Worm (Caenorhabditis elegans): ENCODE data around the gene T09B9.3.

The T09B9.3 gene

ce11 chrX:9796063-9796462 lies 34.9 kb upstream of the T09B9.3 start:
- TF ChIP-seq zip-11 (GFP tag; IDR thresholded peaks at IDR 0.05) = no peak
- peak in 1 of 2 experiments; percentile 93 for TF ChIP-seq unc-62 (GFP tag; optimal IDR thresholded peaks at IDR 0.05 in 1 of 2)
- no peak for TF ChIP-seq unc-62 (tag; optimal IDR thresholded peaks at IDR 0.05)

- TF ChIP-seq ztf-11 (tag; optimal IDR thresholded peaks at IDR 0.05) (no peak), nhr-102 (tag; optimal IDR thresholded peaks at IDR 0.05) (no peak), nhr-28 (tag; optimal IDR thresholded peaks at IDR 0.05) (no peak), pqm-1 (tag; optimal IDR thresholded peaks at IDR 0.05) (peak; percentile 60), unc-62 (GFP tag; optimal IDR thresholded peaks at IDR 0.05 in 1 of 2) (no peak), unc-62 (tag; optimal IDR thresholded peaks at IDR 0.05) (no peak), ces-1 (GFP tag; optimal IDR thresholded peaks at IDR 0.05) (no peak), lin-38 (GFP tag; IDR thresholded peaks at IDR 0.05) (no peak), ceh-82 (tag; optimal IDR thresholded peaks at IDR 0.05) (no peak)
These were observed 34.4 kb upstream of the T09B9.3 start for ce11 chrX:9795579-9795978.

- no peak for TF ChIP-seq ctbp-1 (GFP tag; IDR thresholded peaks at IDR 0.05)
- no peak for TF ChIP-seq snpc-4 (tag; optimal IDR thresholded peaks at IDR 0.05)
- no peak for TF ChIP-seq nhr-10 (tag; optimal IDR thresholded peaks at IDR 0.05)
- no peak for TF ChIP-seq Y105C5A.15 (GFP tag; IDR thresholded peaks at IDR 0.05)
- no peak for TF ChIP-seq gei-8 (GFP tag; optimal IDR thresholded peaks at IDR 0.05)
- TF ChIP-seq dmd-6 (GFP tag; IDR thresholded peaks at IDR 0.05) = no peak
- TF ChIP-seq nhr-25 (tag; optimal IDR thresholded peaks at IDR 0.05; ENCODE audit: borderline replicate concordance, insufficient read depth) = no peak
- TF ChIP-seq zfp-3 (GFP tag; conservative IDR thresholded peaks at IDR 0.05) = no peak
- no peak for TF ChIP-seq mep-1 (tag; optimal IDR thresholded peaks at IDR 0.05)
- no peak for TF ChIP-seq pqm-1 (tag; optimal IDR thresholded peaks at IDR 0.05)
- no peak for TF ChIP-seq Y48G9A.11 (GFP tag; IDR thresholded peaks at IDR 0.05)
These were observed 33.0 kb upstream of the T09B9.3 start, which contains the start of gene F36G3.2 for ce11 chrX:9794173-9794572. TSS of gene F36G3.2 (minus strand) at chrX:9794273.

- TF ChIP-seq tag-97 (GFP tag; IDR thresholded peaks at IDR 0.05) = no peak
- no peak for TF ChIP-seq ztf-11 (tag; optimal IDR thresholded peaks at IDR 0.05)
- no peak for TF ChIP-seq attf-4 (tag; optimal IDR thresholded peaks at IDR 0.05)
- no peak for TF ChIP-seq ama-1 (optimal IDR thresholded peaks at IDR 0.05)
- no peak for TF ChIP-seq zfp-2 (tag; optimal IDR thresholded peaks at IDR 0.05)
These were observed 27.9 kb upstream of the T09B9.3 start, which contains the start of gene F36G3.1 for ce11 chrX:9789110-9789509. TSS of gene F36G3.1 (minus strand) at chrX:9789210.

- TF ChIP-seq ama-1 (optimal IDR thresholded peaks at IDR 0.05) (no peak), T20F7.1 (GFP tag; optimal IDR thresholded peaks at IDR 0.05) (no peak), php-3 (GFP tag; IDR thresholded peaks at IDR 0.05) (no peak), nhr-6 (tag; optimal IDR thresholded peaks at IDR 0.05) (peak; percentile 52), daf-19 (GFP tag; conservative IDR thresholded peaks at IDR 0.05) (no peak), mdt-29 (GFP tag; IDR thresholded peaks at IDR 0.05) (no peak), hmg-1.1 (GFP tag; IDR thresholded peaks at IDR 0.05) (no peak), aha-1 (tag) (peak; percentile 22), hlh-11 (tag; optimal IDR thresholded peaks at IDR 0.05) (peak; percentile 1), mes-2 (tag; optimal IDR thresholded peaks at IDR 0.05; ENCODE audit: poor library complexity, severe bottlenecking) (peak; percentile 20), ceh-62 (tag; optimal IDR thresholded peaks at IDR 0.05) (no peak)
These were observed 24.7 kb upstream of the T09B9.3 start for ce11 chrX:9785865-9786264.
